Fruit fly (Drosophila melanogaster) whole organism, embryonic: ENCODE measurements around the gene Gcna.

ENCODE experiments used
- Awh ChIP-seq: fragments of 200-800 bp; sonication (Bioruptor generic); IDR thresholded peaks from 2 replicates; pipeline ENCODE4, ENCODE4 v1.3.6; 2022; ENCODE audit warnings: missing biosample characterization, missing genetic modification characterization
- CG10565 ChIP-seq: fragments of 200-800 bp; sonication (Bioruptor generic); optimal IDR thresholded peaks from 3 replicates; lab custom pipeline; 2016; ENCODE audit warnings: missing biosample characterization, mild to moderate bottlenecking, missing genetic modification characterization
- CG10654 ChIP-seq: fragments of 200-800 bp; sonication (Bioruptor generic); optimal IDR thresholded peaks from 2 replicates; lab custom pipeline; 2016; ENCODE audit warnings: missing biosample characterization, missing genetic modification characterization
- CG11247 ChIP-seq: fragments of 200-800 bp; sonication (Bioruptor generic); IDR thresholded peaks from 2 replicates; pipeline ENCODE4 v1.3.6; 2022; ENCODE audit warnings: missing biosample characterization, missing genetic modification characterization
- CG12104 ChIP-seq: fragments of 200-800 bp; sonication (Bioruptor generic); optimal IDR thresholded peaks from 3 replicates; lab custom pipeline; 2016; ENCODE audit warnings: missing biosample characterization, missing genetic modification characterization
- CG12659 ChIP-seq: fragments of 200-800 bp; sonication (Bioruptor generic); optimal IDR thresholded peaks from 3 replicates; lab custom pipeline; 2017; ENCODE audit warnings: mild to moderate bottlenecking, missing biosample characterization, missing genetic modification reagents, missing genetic modification characterization
- CG17359 ChIP-seq: fragments of 200-800 bp; sonication (Bioruptor generic); optimal IDR thresholded peaks from 3 replicates; lab custom pipeline; 2018; ENCODE audit warnings: missing biosample characterization, mild to moderate bottlenecking, missing genetic modification characterization, moderate library complexity
- CG17612 ChIP-seq: fragments of 200-800 bp; sonication (Bioruptor generic); IDR thresholded peaks from 2 replicates; pipeline ENCODE4 v1.3.6; 2022; ENCODE audit warnings: missing biosample characterization, missing genetic modification characterization
- CG2712 ChIP-seq: fragments of 200-800 bp; optimal IDR thresholded peaks from 3 replicates; lab custom pipeline; 2019; ENCODE audit warnings: missing biosample characterization, mild to moderate bottlenecking, missing genetic modification characterization, moderate library complexity
- CG2875 ChIP-seq: fragments of 200-800 bp; sonication (Bioruptor generic); optimal IDR thresholded peaks from 2 replicates; lab custom pipeline; 2017; ENCODE audit warnings: missing biosample characterization, mild to moderate bottlenecking, missing genetic modification characterization, missing genetic modification reagents
- CG3163 ChIP-seq: fragments of 200-800 bp; sonication (Bioruptor generic); optimal IDR thresholded peaks from 3 replicates; lab custom pipeline; 2016; ENCODE audit warnings: missing biosample characterization, missing genetic modification characterization
- CG34224 ChIP-seq: fragments of 200-800 bp; sonication (Bioruptor generic); IDR thresholded peaks from 3 replicates; pipeline ENCODE4 v1.3.6; 2022; ENCODE audit warnings: missing biosample characterization, missing genetic modification characterization; ENCODE audit not compliant: partially characterized antibody
- CG34422 ChIP-seq: fragments of 200-800 bp; sonication (Bioruptor generic); IDR thresholded peaks from 3 replicates; pipeline ENCODE4 v1.3.6; 2022; ENCODE audit warnings: missing biosample characterization, missing genetic modification characterization
- CG3726 ChIP-seq: fragments of 200-800 bp; sonication (Bioruptor generic); IDR thresholded peaks from 3 replicates; pipeline ENCODE4, ENCODE4 v1.3.6; 2022; ENCODE audit warnings: missing biosample characterization, missing genetic modification characterization
- CG6791 ChIP-seq: fragments of 200-800 bp; sonication (Bioruptor generic); IDR thresholded peaks from 3 replicates; pipeline ENCODE4 v1.3.6; 2022; ENCODE audit warnings: missing biosample characterization, missing genetic modification characterization; ENCODE audit not compliant: partially characterized antibody
- CG7372 ChIP-seq: fragments of 200-800 bp; sonication (Bioruptor generic); IDR thresholded peaks from 2 replicates; pipeline ENCODE4 v1.3.6; 2022; ENCODE audit warnings: missing biosample characterization, missing genetic modification characterization
- CG7745 ChIP-seq: fragments of 200-800 bp; sonication (Bioruptor generic); optimal IDR thresholded peaks from 2 replicates; lab custom pipeline; 2018; ENCODE audit warnings: missing biosample characterization, mild to moderate bottlenecking, missing genetic modification characterization, moderate library complexity
- CG9215 ChIP-seq: fragments of 200-800 bp; sonication (Bioruptor generic); IDR thresholded peaks from 2 replicates; pipeline ENCODE4 v1.3.6; 2022; ENCODE audit warnings: missing biosample characterization, missing genetic modification characterization
- CG9437 ChIP-seq: fragments of 200-800 bp; sonication (Bioruptor generic); optimal IDR thresholded peaks from 2 replicates; lab custom pipeline; 2018; ENCODE audit warnings: missing biosample characterization, mild to moderate bottlenecking, missing genetic modification characterization
- CTCF ChIP-seq: fragments of 200-800 bp; sonication (Bioruptor generic); optimal IDR thresholded peaks from 2 replicates; lab custom pipeline; 2017; ENCODE audit warnings: missing biosample characterization, mild to moderate bottlenecking, missing genetic modification characterization, moderate library complexity
- D ChIP-seq, 2 experiments: fragments of 200-800 bp in 1 of 2; fragments of >200 bp in 1 of 2; sonication (Bioruptor generic) in 1 of 2; optimal IDR thresholded peaks; 2 replicates in 1 of 2; 3 replicates in 1 of 2; lab custom pipeline; 2017; ENCODE audit warnings: mild to moderate bottlenecking in 1 of 2, missing biosample characterization in 1 of 2, missing genetic modification characterization in 1 of 2, missing genetic modification reagents in 1 of 2
- Dip2 ChIP-seq: fragments of 200-800 bp; sonication (Bioruptor generic); IDR thresholded peaks from 2 replicates; pipeline ENCODE4 v1.3.6; 2022; ENCODE audit warnings: missing biosample characterization, missing genetic modification characterization
- HLH3B ChIP-seq: fragments of 200-800 bp; sonication (Bioruptor generic); IDR thresholded peaks from 2 replicates; pipeline ENCODE4 v1.3.6; 2022; ENCODE audit warnings: missing biosample characterization, missing genetic modification characterization
- Hr39 ChIP-seq: fragments of >200 bp; optimal IDR thresholded peaks from 2 replicates; lab custom pipeline; 2017
- MTF-1 ChIP-seq: fragments of 200-800 bp; sonication (Bioruptor generic); optimal IDR thresholded peaks from 2 replicates; lab custom pipeline; 2018; ENCODE audit warnings: missing biosample characterization, mild to moderate bottlenecking, missing genetic modification characterization, borderline replicate concordance
- Oli ChIP-seq: fragments of 200-800 bp; sonication (Bioruptor generic); optimal IDR thresholded peaks from 2 replicates; lab custom pipeline; 2018; ENCODE audit warnings: missing biosample characterization, mild to moderate bottlenecking, missing genetic modification characterization, moderate library complexity
- PHDP ChIP-seq: fragments of 200-800 bp; sonication (Bioruptor generic); optimal IDR thresholded peaks from 3 replicates; lab custom pipeline; 2018; ENCODE audit warnings: missing biosample characterization, mild to moderate bottlenecking, missing genetic modification characterization, moderate library complexity
- Six4 ChIP-seq: fragments of 200-800 bp; sonication (Bioruptor generic); optimal IDR thresholded peaks from 2 replicates; lab custom pipeline; 2016; ENCODE audit warnings: missing biosample characterization, missing genetic modification characterization
- Tbp ChIP-seq: fragments of >200 bp; optimal IDR thresholded peaks from 2 replicates; lab custom pipeline; 2018; ENCODE audit warnings: missing biosample characterization, missing genetic modification characterization
- Vsx1 ChIP-seq: fragments of 200-800 bp; sonication (Bioruptor generic); optimal IDR thresholded peaks from 2 replicates; lab custom pipeline; 2017; ENCODE audit warnings: missing biosample characterization, mild to moderate bottlenecking, missing genetic modification characterization, missing genetic modification reagents
- al ChIP-seq: fragments of 200-800 bp; sonication (Bioruptor generic); IDR thresholded peaks from 2 replicates; pipeline ENCODE4 v1.3.6; 2022; ENCODE audit warnings: missing biosample characterization, missing genetic modification characterization
- ash1 ChIP-seq: fragments of 200-800 bp; sonication (Bioruptor generic); optimal IDR thresholded peaks from 2 replicates; lab custom pipeline; 2018; ENCODE audit warnings: missing biosample characterization, mild to moderate bottlenecking, missing genetic modification characterization
- chif ChIP-seq, 2 experiments: fragments of 200-800 bp; sonication (Bioruptor generic); optimal IDR thresholded peaks; 3 replicates each; lab custom pipeline; 2016; ENCODE audit warnings: missing biosample characterization in 2 of 2, missing genetic modification characterization in 2 of 2
- croc ChIP-seq: fragments of 200-800 bp; sonication (Bioruptor generic); conservative IDR thresholded peaks from 3 replicates; pipeline ENCODE4 v1.3.6; 2022; ENCODE audit warnings: missing biosample characterization, missing genetic modification characterization
- dmrt11E ChIP-seq: fragments of 200-800 bp; sonication (Bioruptor generic); optimal IDR thresholded peaks from 3 replicates; lab custom pipeline; 2018; ENCODE audit warnings: missing biosample characterization, mild to moderate bottlenecking, missing genetic modification characterization, moderate library complexity
- en ChIP-seq: fragments of 200-800 bp; sonication (Bioruptor generic); optimal IDR thresholded peaks from 2 replicates; lab custom pipeline; 2016; ENCODE audit warnings: missing biosample characterization, missing genetic modification characterization
- fu2 ChIP-seq: fragments of 200-800 bp; sonication (Bioruptor generic); optimal IDR thresholded peaks from 2 replicates; lab custom pipeline; 2016; ENCODE audit warnings: missing biosample characterization, missing genetic modification characterization
- gem ChIP-seq: fragments of 200-800 bp; sonication (Bioruptor generic); optimal IDR thresholded peaks from 2 replicates; lab custom pipeline; 2019; ENCODE audit warnings: missing biosample characterization, mild to moderate bottlenecking, missing genetic modification characterization, moderate library complexity
- lbe ChIP-seq: fragments of 200-800 bp; sonication (Bioruptor generic); optimal IDR thresholded peaks from 2 replicates; lab custom pipeline; 2016; ENCODE audit warnings: missing biosample characterization, mild to moderate bottlenecking, missing genetic modification characterization
- mld ChIP-seq: fragments of 200-800 bp; sonication (Bioruptor generic); IDR thresholded peaks from 3 replicates; pipeline ENCODE4 v1.3.6; 2022; ENCODE audit warnings: missing biosample characterization, missing genetic modification characterization; ENCODE audit not compliant: partially characterized antibody
- nerfin-2 ChIP-seq: fragments of 200-800 bp; sonication (Bioruptor generic); IDR thresholded peaks from 2 replicates; pipeline ENCODE4 v1.3.6; 2022; ENCODE audit warnings: missing biosample characterization, missing genetic modification characterization; ENCODE audit not compliant: partially characterized antibody
- nmo ChIP-seq: fragments of 200-800 bp; sonication (Bioruptor generic); optimal IDR thresholded peaks from 2 replicates; lab custom pipeline; 2018; ENCODE audit warnings: missing biosample characterization, mild to moderate bottlenecking, missing genetic modification characterization, moderate library complexity
- pita ChIP-seq: fragments of 200-800 bp; sonication (Bioruptor generic); optimal IDR thresholded peaks from 2 replicates; lab custom pipeline; 2017; ENCODE audit warnings: missing biosample characterization, mild to moderate bottlenecking, missing genetic modification characterization
- sr ChIP-seq: fragments of 200-800 bp; sonication (Bioruptor generic); IDR thresholded peaks from 3 replicates; pipeline ENCODE4 v1.3.6; 2022; ENCODE audit warnings: missing biosample characterization, missing genetic modification characterization
- stwl ChIP-seq: fragments of 200-800 bp; sonication (Bioruptor generic); optimal IDR thresholded peaks from 3 replicates; lab custom pipeline; 2018; ENCODE audit warnings: missing biosample characterization, mild to moderate bottlenecking, missing genetic modification characterization, moderate library complexity
- sug ChIP-seq: fragments of 200-800 bp; optimal IDR thresholded peaks from 2 replicates; lab custom pipeline; 2019; ENCODE audit warnings: missing biosample characterization, mild to moderate bottlenecking, missing genetic modification characterization, moderate library complexity
- tna ChIP-seq: fragments of 200-800 bp; sonication (Bioruptor generic); IDR thresholded peaks from 2 replicates; pipeline ENCODE4 v1.3.6; 2022; ENCODE audit warnings: missing biosample characterization, missing genetic modification characterization; ENCODE audit not compliant: partially characterized antibody
- toy ChIP-seq: fragments of 200-800 bp; sonication (Bioruptor generic); IDR thresholded peaks from 2 replicates; pipeline ENCODE4 v1.3.6; 2022; ENCODE audit warnings: missing biosample characterization, missing genetic modification characterization
- trem ChIP-seq: fragments of 200-800 bp; optimal IDR thresholded peaks from 3 replicates; lab custom pipeline; 2019; ENCODE audit warnings: missing biosample characterization, mild to moderate bottlenecking, missing genetic modification characterization, moderate library complexity
- vvl ChIP-seq: fragments of 200-800 bp; sonication (Bioruptor generic); IDR thresholded peaks from 2 replicates; pipeline ENCODE4 v1.3.6; 2022; ENCODE audit warnings: missing biosample characterization, missing genetic modification characterization
- wor ChIP-seq: fragments of 200-800 bp; sonication (Bioruptor generic); IDR thresholded peaks from 2 replicates; pipeline ENCODE4 v1.3.6; 2022; ENCODE audit warnings: missing biosample characterization, missing genetic modification characterization

Gene Gcna

DNA sequence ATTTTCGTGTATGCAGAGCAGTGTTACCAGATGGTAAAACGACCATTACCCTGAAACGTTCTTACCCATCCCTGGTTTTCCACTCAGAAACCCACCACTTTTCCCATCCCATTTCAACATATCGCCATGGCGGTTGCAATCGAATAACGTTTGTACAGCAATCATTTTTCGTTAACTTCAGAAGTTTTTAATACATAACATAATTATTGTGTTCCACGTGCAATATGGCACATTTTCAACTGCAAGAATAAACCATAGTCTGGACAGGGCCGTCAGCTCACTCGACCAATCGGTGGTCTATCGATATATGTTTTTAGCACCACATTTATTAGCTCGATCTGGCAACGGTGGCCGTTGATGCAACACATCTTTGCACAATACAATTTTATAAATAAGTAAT lies 24.3 kb upstream of the Gcna start, which contains the start of the genes trr and mRpL16 (continued):
- TF ChIP-seq CG3163 (GFP tag; lab: Kevin White, UChicago) (no peak), Dip2 (no peak), dmrt11E (peak; percentile 31), CG12659 (peak; percentile 84), wor (GFP tag; lab: Robert Waterston, UW) (no peak), Tbp (GFP tag; lab: Kevin White, UChicago) (no peak), CG3726 (GFP tag; lab: Robert Waterston, UW) (no peak), MTF-1 (GFP tag; lab: Kevin White, UChicago) (no peak), CG6791 (peak; percentile 60), stwl (tag; lab: Kevin White, UChicago) (peak; percentile 60), Oli (tag; lab: Kevin White, UChicago) (no peak), ash1 (GFP tag; lab: Kevin White, UChicago) (no peak), chif (GFP tag; optimal IDR thresholded peaks at IDR 0.05; lab: Kevin White, UChicago) (peak in 1 of 2 experiments; percentile 28), lbe (GFP tag; lab: Kevin White, UChicago) (no peak), CG9215 (peak; percentile 44; the same call in 1 of the 2 replicates), CG17359 (tag; lab: Kevin White, UChicago) (no peak), Awh (GFP tag; lab: Robert Waterston, UW) (no peak), toy (no peak), nmo (GFP tag; lab: Kevin White, UChicago) (peak; percentile 75), CG34422 (GFP tag; lab: Robert Waterston, UW) (peak; percentile 64; the same call in 1 of the 3 replicates), sr (GFP tag; lab: Robert Waterston, UW) (no peak), Vsx1 (no peak), CG7372 (GFP tag; lab: Robert Waterston, UW) (no peak), CG17612 (GFP tag; lab: Robert Waterston, UW) (no peak), CG9437 (GFP tag; lab: Kevin White, UChicago) (no peak), CG10565 (GFP tag; lab: Kevin White, UChicago) (no peak), PHDP (tag; lab: Kevin White, UChicago) (no peak), sug (tag; lab: Kevin White, UChicago) (peak; percentile 64), croc (GFP tag; lab: Robert Waterston, UW) (no peak), pita (GFP tag; lab: Kevin White, UChicago) (no peak), al (GFP tag; lab: Robert Waterston, UW) (no peak; the same call in 1 of the 2 replicates), HLH3B (GFP tag; lab: Robert Waterston, UW) (no peak), CG11247 (peak; percentile 35; the same call in 1 of the 2 replicates), CG2875 (GFP tag; lab: Kevin White, UChicago) (no peak), CG7745 (tag; lab: Kevin White, UChicago) (no peak), nerfin-2 (peak; percentile 51; the same call in 1 of the 2 replicates), CG2712 (peak; percentile 65), CTCF (no peak), CG10654 (GFP tag; lab: Kevin White, UChicago) (no peak), mld (GFP tag; lab: Robert Waterston, UW) (0 out of 3 replicates have a peak, but pooled peaks have one; percentile 33), Six4 (no peak), CG34224 (GFP tag; lab: Robert Waterston, UW) (0 out of 3 replicates have a peak, but pooled peaks have one; percentile 37), vvl (peak; percentile 57), fu2 (GFP tag; lab: Kevin White, UChicago) (no peak), CG12104 (GFP tag; lab: Kevin White, UChicago) (no peak), D (optimal IDR thresholded peaks at IDR 0.05; lab: Kevin White, UChicago) (no peak), D (GFP tag; optimal IDR thresholded peaks at IDR 0.05; lab: Kevin White, UChicago) (no peak), Hr39 (lab: Kevin White, UChicago) (no peak), gem (tag; lab: Kevin White, UChicago) (no peak), tna (GFP tag; lab: Robert Waterston, UW) (no peak), trem (tag; lab: Kevin White, UChicago) (peak; percentile 83), en (no peak)
